Fruit fly (Drosophila melanogaster) whole organism, embryonic: ENCODE data around the gene Tsen2.
A peak's percentile ranks its signal among the peaks of the same experiment; 100 is the strongest.

Source experiments
- Aef1 ChIP-seq: fragments of 200-800 bp; sonication (Bioruptor generic); IDR thresholded peaks from 3 replicates; pipeline ENCODE4 v1.3.6; 2022; ENCODE audit warnings: missing biosample characterization, missing genetic modification characterization
- Atf3 ChIP-seq: fragments of 200-800 bp; sonication (Bioruptor generic); optimal IDR thresholded peaks from 3 replicates; lab custom pipeline; 2016; ENCODE audit warnings: missing biosample characterization, missing genetic modification characterization
- BtbVII ChIP-seq: fragments of 200-800 bp; sonication (Bioruptor generic); optimal IDR thresholded peaks from 3 replicates; lab custom pipeline; 2017; ENCODE audit warnings: missing biosample characterization, mild to moderate bottlenecking, missing genetic modification characterization
- CG10267 ChIP-seq: fragments of 200-800 bp; sonication (Bioruptor generic); optimal IDR thresholded peaks from 2 replicates; lab custom pipeline; 2018; ENCODE audit warnings: missing biosample characterization, mild to moderate bottlenecking, missing genetic modification characterization, moderate library complexity
- CG12104 ChIP-seq: fragments of 200-800 bp; sonication (Bioruptor generic); optimal IDR thresholded peaks from 3 replicates; lab custom pipeline; 2016; ENCODE audit warnings: missing biosample characterization, missing genetic modification characterization
- CG1233 ChIP-seq: fragments of 200-800 bp; sonication (Bioruptor generic); optimal IDR thresholded peaks from 4 replicates; lab custom pipeline; 2018; ENCODE audit warnings: missing biosample characterization, mild to moderate bottlenecking, missing genetic modification characterization
- CG12769 ChIP-seq: fragments of 200-800 bp; sonication (Bioruptor generic); optimal IDR thresholded peaks from 2 replicates; lab custom pipeline; 2019; ENCODE audit warnings: missing biosample characterization, mild to moderate bottlenecking, missing genetic modification characterization, moderate library complexity
- CG14441 ChIP-seq: fragments of 200-800 bp; sonication (Bioruptor generic); IDR thresholded peaks from 2 replicates; pipeline ENCODE4 v1.3.6; 2022; ENCODE audit warnings: missing biosample characterization, missing genetic modification characterization
- CG17361 ChIP-seq: fragments of 200-800 bp; sonication (Bioruptor generic); IDR thresholded peaks from 3 replicates; pipeline ENCODE4 v1.3.6; 2022; ENCODE audit warnings: missing biosample characterization, missing genetic modification characterization
- CG17385 ChIP-seq: fragments of 200-800 bp; sonication (Bioruptor generic); optimal IDR thresholded peaks from 3 replicates; lab custom pipeline; 2018; ENCODE audit warnings: missing biosample characterization, mild to moderate bottlenecking, missing genetic modification characterization
- CG1792 ChIP-seq: fragments of 200-800 bp; sonication (Bioruptor generic); optimal IDR thresholded peaks from 2 replicates; lab custom pipeline; 2016; ENCODE audit warnings: missing biosample characterization, missing genetic modification characterization
- CG2875 ChIP-seq: fragments of 200-800 bp; sonication (Bioruptor generic); optimal IDR thresholded peaks from 2 replicates; lab custom pipeline; 2017; ENCODE audit warnings: missing biosample characterization, mild to moderate bottlenecking, missing genetic modification characterization, missing genetic modification reagents
- CG43689 ChIP-seq: fragments of 200-800 bp; sonication (Bioruptor generic); IDR thresholded peaks from 2 replicates; pipeline ENCODE4 v1.3.6; 2022; ENCODE audit warnings: missing biosample characterization, missing genetic modification characterization
- CG4617 ChIP-seq: fragments of 200-800 bp; sonication (Bioruptor generic); optimal IDR thresholded peaks from 3 replicates; lab custom pipeline; 2016; ENCODE audit warnings: missing biosample characterization, missing genetic modification characterization, borderline replicate concordance
- CG5953 ChIP-seq: fragments of 200-800 bp; sonication (Bioruptor generic); IDR thresholded peaks from 2 replicates; pipeline ENCODE4 v1.3.6; 2022; ENCODE audit warnings: missing biosample characterization, missing genetic modification characterization
- CG8924 ChIP-seq: fragments of 200-800 bp; optimal IDR thresholded peaks from 3 replicates; lab custom pipeline; 2019; ENCODE audit warnings: missing biosample characterization, mild to moderate bottlenecking, missing genetic modification characterization, moderate library complexity
- Hr3 ChIP-seq: fragments of 200-800 bp; sonication (Bioruptor generic); optimal IDR thresholded peaks from 3 replicates; lab custom pipeline; 2016; ENCODE audit warnings: missing biosample characterization, missing genetic modification characterization
- Hsf ChIP-seq: fragments of 200-800 bp; sonication (Bioruptor generic); optimal IDR thresholded peaks from 3 replicates; lab custom pipeline; 2016; ENCODE audit warnings: missing biosample characterization, missing genetic modification characterization
- Poxn ChIP-seq: fragments of 200-800 bp; sonication (Bioruptor generic); IDR thresholded peaks from 2 replicates; pipeline ENCODE4 v1.3.6; 2022; ENCODE audit warnings: missing biosample characterization, missing genetic modification characterization
- Sox102F ChIP-seq: fragments of 200-800 bp; sonication (Bioruptor generic); optimal IDR thresholded peaks from 2 replicates; lab custom pipeline; 2018; ENCODE audit warnings: missing biosample characterization, mild to moderate bottlenecking, missing genetic modification characterization, moderate library complexity
- ac ChIP-seq: fragments of 200-800 bp; sonication (Bioruptor generic); optimal IDR thresholded peaks from 3 replicates; lab custom pipeline; 2017; ENCODE audit warnings: missing biosample characterization, mild to moderate bottlenecking, missing genetic modification characterization
- br ChIP-seq: fragments of >200 bp; optimal IDR thresholded peaks from 2 replicates; lab custom pipeline; 2017
- bsh ChIP-seq, 2 experiments: fragments of 200-800 bp; sonication (Bioruptor generic); optimal IDR thresholded peaks; 2 replicates each; lab custom pipeline; 2017 to 2018; ENCODE audit warnings: mild to moderate bottlenecking in 2 of 2, missing biosample characterization in 2 of 2, missing genetic modification characterization in 2 of 2, moderate library complexity in 1 of 2
- btn ChIP-seq: fragments of 200-800 bp; sonication (Bioruptor generic); optimal IDR thresholded peaks from 2 replicates; lab custom pipeline; 2016; ENCODE audit warnings: missing biosample characterization, missing genetic modification characterization
- da ChIP-seq: fragments of 200-800 bp; sonication (Bioruptor generic); optimal IDR thresholded peaks from 2 replicates; lab custom pipeline; 2016; ENCODE audit warnings: missing biosample characterization, missing genetic modification characterization
- disco-r ChIP-seq: fragments of 200-800 bp; sonication (Bioruptor generic); optimal IDR thresholded peaks from 2 replicates; lab custom pipeline; 2016; ENCODE audit warnings: missing biosample characterization, missing genetic modification characterization
- eve ChIP-seq, 2 experiments: fragments of >200 bp; optimal IDR thresholded peaks; 2 replicates each; lab custom pipeline; 2017; ENCODE audit warnings: missing biosample characterization in 2 of 2, missing genetic modification characterization in 2 of 2
- fu2 ChIP-seq: fragments of 200-800 bp; sonication (Bioruptor generic); optimal IDR thresholded peaks from 2 replicates; lab custom pipeline; 2016; ENCODE audit warnings: missing biosample characterization, missing genetic modification characterization
- gcm ChIP-seq: fragments of 200-800 bp; sonication (Bioruptor generic); optimal IDR thresholded peaks from 2 replicates; lab custom pipeline; 2019; ENCODE audit warnings: missing biosample characterization, mild to moderate bottlenecking, missing genetic modification characterization, moderate library complexity
- gem ChIP-seq: fragments of 200-800 bp; sonication (Bioruptor generic); optimal IDR thresholded peaks from 2 replicates; lab custom pipeline; 2019; ENCODE audit warnings: missing biosample characterization, mild to moderate bottlenecking, missing genetic modification characterization, moderate library complexity
- grau ChIP-seq: fragments of 200-800 bp; optimal IDR thresholded peaks from 3 replicates; lab custom pipeline; 2019; ENCODE audit warnings: missing biosample characterization, mild to moderate bottlenecking, missing genetic modification characterization, moderate library complexity
- inv ChIP-seq: fragments of 200-800 bp; sonication (Bioruptor generic); IDR thresholded peaks from 2 replicates; pipeline ENCODE4 v1.3.6; 2022; ENCODE audit warnings: missing biosample characterization, missing genetic modification characterization; ENCODE audit not compliant: partially characterized antibody
- jumu ChIP-seq: fragments of 200-800 bp; sonication (Bioruptor generic); optimal IDR thresholded peaks from 3 replicates; lab custom pipeline; 2016; ENCODE audit warnings: missing biosample characterization, missing genetic modification characterization
- kni ChIP-seq: fragments of 200-800 bp; sonication (Bioruptor generic); optimal IDR thresholded peaks from 3 replicates; lab custom pipeline; 2017; ENCODE audit warnings: mild to moderate bottlenecking, missing biosample characterization, missing genetic modification reagents, missing genetic modification characterization
- lmd ChIP-seq: fragments of 200-800 bp; sonication (Bioruptor generic); IDR thresholded peaks from 2 replicates; pipeline ENCODE4 v1.3.6; 2022; ENCODE audit warnings: missing biosample characterization, missing genetic modification characterization
- mld ChIP-seq: fragments of 200-800 bp; sonication (Bioruptor generic); IDR thresholded peaks from 3 replicates; pipeline ENCODE4 v1.3.6; 2022; ENCODE audit warnings: missing biosample characterization, missing genetic modification characterization; ENCODE audit not compliant: partially characterized antibody
- nmo ChIP-seq: fragments of 200-800 bp; sonication (Bioruptor generic); optimal IDR thresholded peaks from 2 replicates; lab custom pipeline; 2018; ENCODE audit warnings: missing biosample characterization, mild to moderate bottlenecking, missing genetic modification characterization, moderate library complexity
- pho ChIP-seq: fragments of 200-800 bp; sonication (Bioruptor generic); optimal IDR thresholded peaks from 2 replicates; lab custom pipeline; 2016; ENCODE audit warnings: missing biosample characterization, missing genetic modification characterization
- prd ChIP-seq, 3 experiments: fragments of >200 bp in 2 of 3; fragments of 200-800 bp in 1 of 3; sonication (Bioruptor generic) in 1 of 3; optimal IDR thresholded peaks in 2 of 3; IDR thresholded peaks in 1 of 3; 2 replicates in 2 of 3; 3 replicates in 1 of 3; pipeline versions ENCODE4 v1.3.6 to Lab custom; 2017 to 2022; ENCODE audit warnings: missing biosample characterization in 1 of 3, missing genetic modification characterization in 1 of 3
- pros ChIP-seq: fragments of 200-800 bp; sonication (Bioruptor generic); optimal IDR thresholded peaks from 3 replicates; lab custom pipeline; 2019; ENCODE audit warnings: missing biosample characterization, mild to moderate bottlenecking, missing genetic modification characterization, moderate library complexity
- salm ChIP-seq: fragments of 200-800 bp; sonication (Bioruptor generic); optimal IDR thresholded peaks from 2 replicates; lab custom pipeline; 2018; ENCODE audit warnings: missing biosample characterization, mild to moderate bottlenecking, missing genetic modification characterization
- scrt ChIP-seq: fragments of 200-800 bp; sonication (Bioruptor generic); optimal IDR thresholded peaks from 2 replicates; lab custom pipeline; 2018; ENCODE audit warnings: missing biosample characterization, mild to moderate bottlenecking, missing genetic modification characterization, moderate library complexity
- trem ChIP-seq: fragments of 200-800 bp; optimal IDR thresholded peaks from 3 replicates; lab custom pipeline; 2019; ENCODE audit warnings: missing biosample characterization, mild to moderate bottlenecking, missing genetic modification characterization, moderate library complexity
- zen ChIP-seq: fragments of 200-800 bp; sonication (Bioruptor generic); optimal IDR thresholded peaks from 3 replicates; lab custom pipeline; 2018; ENCODE audit warnings: missing biosample characterization, mild to moderate bottlenecking, missing genetic modification characterization, moderate library complexity
- zen2 ChIP-seq: fragments of 200-800 bp; sonication (Bioruptor generic); IDR thresholded peaks from 3 replicates; pipeline ENCODE4 v1.3.6; 2022; ENCODE audit warnings: missing biosample characterization, missing genetic modification characterization; ENCODE audit not compliant: partially characterized antibody

Tsen2 gene

DNA sequence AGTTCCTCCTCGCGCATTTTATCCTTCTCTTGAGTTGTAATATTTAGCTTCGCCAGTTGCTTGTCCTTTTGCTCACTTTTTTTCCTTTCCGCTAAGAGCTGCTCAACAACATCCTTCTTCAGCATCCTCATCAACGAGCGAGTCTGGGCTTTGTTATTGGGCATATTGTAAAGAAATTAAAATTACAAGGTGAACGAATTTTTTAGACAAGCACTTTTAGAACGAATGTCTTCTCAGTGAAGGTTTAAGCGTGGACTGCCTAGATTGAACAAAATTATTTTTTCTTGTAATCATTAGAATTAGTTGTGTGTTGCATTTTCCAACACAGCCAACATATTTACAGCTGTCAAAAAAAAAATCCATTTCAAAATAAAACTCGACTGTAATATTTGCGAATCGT lies 47.4 kb upstream of the Tsen2 start, which contains the start of gene CG33552:
TSS of gene CG33552 (plus strand) at position 301 of the 400 bp plus-strand sequence.
- TF ChIP-seq Poxn (GFP tag; lab: Robert Waterston, UW) = no peak

DNA sequence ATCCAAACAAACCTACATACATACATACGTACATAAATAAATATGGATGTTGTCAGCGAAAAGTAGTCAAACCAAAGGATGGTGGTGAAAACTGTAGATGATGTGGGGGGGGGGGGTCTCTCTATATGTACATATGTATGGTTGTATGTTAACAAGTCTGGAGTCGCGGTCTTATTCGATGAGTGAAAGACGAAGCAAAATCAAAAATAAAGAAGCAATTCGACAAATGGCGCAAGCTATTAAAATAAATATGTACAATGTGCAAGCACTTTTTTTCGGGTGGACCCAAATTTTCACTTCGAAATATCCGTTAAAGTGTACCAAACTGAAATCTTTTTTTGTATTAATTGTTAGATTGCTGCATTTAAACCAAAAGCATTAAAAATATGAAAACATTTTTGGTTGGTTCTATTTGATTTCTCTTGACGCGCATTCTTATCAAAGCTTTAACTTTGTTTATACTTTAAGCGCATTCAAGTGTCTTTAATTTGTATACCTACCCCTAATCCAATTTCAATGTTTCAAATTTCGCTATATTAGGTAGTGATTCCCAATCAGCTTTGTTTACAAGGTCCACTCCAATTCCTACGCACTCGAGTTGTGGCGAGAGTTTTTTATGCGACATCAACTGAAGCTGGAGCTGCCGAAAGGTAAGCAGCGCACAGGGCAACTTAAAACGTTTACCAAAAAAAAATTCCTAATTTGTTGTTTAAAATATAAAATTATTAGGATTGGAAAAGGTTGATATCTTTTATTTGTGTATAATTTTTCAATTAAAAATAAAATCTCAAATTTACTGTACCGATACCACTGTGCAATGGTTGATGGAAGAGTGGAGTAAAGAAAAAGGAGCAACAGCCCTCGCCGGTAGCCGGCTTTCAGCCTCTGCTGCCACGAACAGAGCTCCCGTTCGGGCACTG lies 45.4 kb upstream of the Tsen2 start, which contains the start of gene CG31807:
TSS of gene CG31807 (minus strand) at position 51 of the 920 bp plus-strand sequence.
- TF ChIP-seq bsh (GFP tag; optimal IDR thresholded peaks at IDR 0.05; lab: Kevin White, UChicago) (peak; percentile 83 to 98), eve (GFP tag; optimal IDR thresholded peaks at IDR 0.05; lab: Kevin White, UChicago) (peak in 1 of 2 experiments; percentile 88), mld (GFP tag; lab: Robert Waterston, UW) (no peak), inv (GFP tag; lab: Robert Waterston, UW) (no peak), trem (tag; lab: Kevin White, UChicago) (peak; percentile 35), ac (GFP tag; lab: Kevin White, UChicago) (peak; percentile 36), Atf3 (GFP tag; lab: Kevin White, UChicago) (peak; percentile 51), CG2875 (peak; percentile 75), Sox102F (GFP tag; lab: Kevin White, UChicago) (peak; percentile 90), gcm (GFP tag; lab: Kevin White, UChicago) (peak; percentile 85), CG17361 (peak; percentile 86), br (lab: Kevin White, UChicago) (no peak), CG1792 (GFP tag; lab: Kevin White, UChicago) (peak; percentile 62), pho (peak; percentile 28), CG14441 (GFP tag; lab: Robert Waterston, UW) (peak; percentile 21), CG1233 (GFP tag; lab: Kevin White, UChicago) (peak; percentile 57), Hr3 (GFP tag; lab: Kevin White, UChicago) (peak; percentile 34), pros (GFP tag; lab: Kevin White, UChicago) (peak; percentile 18), Aef1 (peak; percentile 16; the same call in 2 of the 3 replicates), zen (no peak), lmd (peak; percentile 57; the same call in 1 of the 2 replicates), BtbVII (GFP tag; lab: Kevin White, UChicago) (peak; percentile 62), jumu (GFP tag; lab: Kevin White, UChicago) (no peak), zen2 (no peak), CG4617 (GFP tag; lab: Kevin White, UChicago) (peak; percentile 9), fu2 (GFP tag; lab: Kevin White, UChicago) (peak; percentile 27), CG43689 (peak; percentile 33; the same call in 1 of the 2 replicates), CG8924 (tag; lab: Kevin White, UChicago) (peak; percentile 83), CG12769 (tag; lab: Kevin White, UChicago) (peak; percentile 10), CG17385 (peak; percentile 78), CG5953 (GFP tag; lab: Robert Waterston, UW) (no peak), da (GFP tag; lab: Kevin White, UChicago) (no peak), gem (tag; lab: Kevin White, UChicago) (peak; percentile 90), nmo (peak; percentile 77), scrt (GFP tag; lab: Kevin White, UChicago) (peak; percentile 77), prd (optimal IDR thresholded peaks at IDR 0.05; lab: Kevin White, UChicago) (no peak), prd (GFP tag; IDR thresholded peaks at IDR 0.05; lab: Robert Waterston, UW) (peak; percentile 27; the same call in 1 of the 3 replicates), grau (tag; lab: Kevin White, UChicago) (peak; percentile 84), salm (tag; lab: Kevin White, UChicago) (peak; percentile 80), kni (GFP tag; lab: Kevin White, UChicago) (no peak), Hsf (GFP tag; lab: Kevin White, UChicago) (peak; percentile 84), CG12104 (GFP tag; lab: Kevin White, UChicago) (peak; percentile 72), disco-r (peak; percentile 70), btn (GFP tag; lab: Kevin White, UChicago) (peak; percentile 41), CG10267 (tag; lab: Kevin White, UChicago) (peak; percentile 4)
